Fruit fly (Drosophila melanogaster) whole organism, embryonic: ENCODE data around the gene Ccz1.

Experiments used
- Ada2b ChIP-seq: fragments of 200-800 bp; sonication (Bioruptor generic); IDR thresholded peaks from 2 replicates; pipeline ENCODE4 v1.3.6; 2022; ENCODE audit warnings: missing biosample characterization, missing genetic modification characterization
- Antp ChIP-seq: fragments of 200-800 bp; sonication (Bioruptor generic); optimal IDR thresholded peaks from 3 replicates; lab custom pipeline; 2016; ENCODE audit warnings: missing biosample characterization, missing genetic modification characterization
- Atf-2 ChIP-seq: fragments of 200-800 bp; sonication (Bioruptor generic); optimal IDR thresholded peaks from 2 replicates; lab custom pipeline; 2016; ENCODE audit warnings: missing biosample characterization, missing genetic modification characterization
- B-H2 ChIP-seq: fragments of 200-800 bp; sonication (Bioruptor generic); optimal IDR thresholded peaks from 2 replicates; lab custom pipeline; 2018; ENCODE audit warnings: missing biosample characterization, mild to moderate bottlenecking, missing genetic modification characterization
- Bdp1 ChIP-seq: fragments of 200-800 bp; sonication (Bioruptor generic); optimal IDR thresholded peaks from 3 replicates; lab custom pipeline; 2016; ENCODE audit warnings: missing biosample characterization, missing genetic modification characterization
- CG10366 ChIP-seq: fragments of 200-800 bp; sonication (Bioruptor generic); IDR thresholded peaks from 2 replicates; pipeline ENCODE4 v1.3.6; 2022; ENCODE audit warnings: missing biosample characterization, missing genetic modification characterization
- CG10462 ChIP-seq: fragments of 200-800 bp; sonication (Bioruptor generic); optimal IDR thresholded peaks from 2 replicates; lab custom pipeline; 2016; ENCODE audit warnings: missing biosample characterization, missing genetic modification characterization
- CG13296 ChIP-seq: fragments of 200-800 bp; sonication (Bioruptor generic); optimal IDR thresholded peaks from 3 replicates; lab custom pipeline; 2018; ENCODE audit warnings: missing biosample characterization, mild to moderate bottlenecking, missing genetic modification characterization
- CG15269 ChIP-seq: fragments of 200-800 bp; sonication (Bioruptor generic); optimal IDR thresholded peaks from 2 replicates; lab custom pipeline; 2018; ENCODE audit warnings: missing biosample characterization, mild to moderate bottlenecking, missing genetic modification characterization, moderate library complexity
- CG15514 ChIP-seq: fragments of 200-800 bp; sonication (Bioruptor generic); optimal IDR thresholded peaks from 3 replicates; lab custom pipeline; 2017; ENCODE audit warnings: missing biosample characterization, missing genetic modification characterization, mild to moderate bottlenecking, moderate library complexity, missing genetic modification reagents
- CG18599 ChIP-seq: fragments of 200-800 bp; sonication (Bioruptor generic); optimal IDR thresholded peaks from 3 replicates; lab custom pipeline; 2017; ENCODE audit warnings: missing biosample characterization, missing genetic modification characterization, mild to moderate bottlenecking, moderate library complexity, missing genetic modification reagents
- CG18619 ChIP-seq: fragments of 200-800 bp; sonication (Bioruptor generic); optimal IDR thresholded peaks from 3 replicates; lab custom pipeline; 2017; ENCODE audit warnings: missing biosample characterization, mild to moderate bottlenecking, missing genetic modification characterization
- CG18764 ChIP-seq: fragments of 200-800 bp; sonication (Bioruptor generic); optimal IDR thresholded peaks from 3 replicates; lab custom pipeline; 2016; ENCODE audit warnings: missing biosample characterization, missing genetic modification characterization
- CG2120 ChIP-seq: fragments of 200-800 bp; sonication (Bioruptor generic); optimal IDR thresholded peaks from 3 replicates; lab custom pipeline; 2016; ENCODE audit warnings: missing biosample characterization, missing genetic modification characterization
- CG2129 ChIP-seq: fragments of 200-800 bp; sonication (Bioruptor generic); IDR thresholded peaks from 2 replicates; pipeline ENCODE4 v1.3.6; 2022; ENCODE audit warnings: missing biosample characterization, missing genetic modification characterization; ENCODE audit not compliant: partially characterized antibody
- CG2199 ChIP-seq: fragments of 200-800 bp; sonication (Bioruptor generic); IDR thresholded peaks from 3 replicates; pipeline ENCODE4 v1.3.6; 2022; ENCODE audit warnings: missing biosample characterization, missing genetic modification characterization
- CG32772 ChIP-seq: fragments of 200-800 bp; sonication (Bioruptor generic); IDR thresholded peaks from 2 replicates; pipeline ENCODE4 v1.3.6; 2022; ENCODE audit warnings: missing biosample characterization, missing genetic modification characterization
- CG3847 ChIP-seq: fragments of 200-800 bp; sonication (Bioruptor generic); IDR thresholded peaks from 2 replicates; pipeline ENCODE4 v1.3.6; 2022; ENCODE audit warnings: missing biosample characterization, missing genetic modification characterization
- CG5953 ChIP-seq: fragments of 200-800 bp; sonication (Bioruptor generic); IDR thresholded peaks from 2 replicates; pipeline ENCODE4 v1.3.6; 2022; ENCODE audit warnings: missing biosample characterization, missing genetic modification characterization
- CG9609 ChIP-seq: fragments of 200-800 bp; sonication (Bioruptor generic); optimal IDR thresholded peaks from 3 replicates; lab custom pipeline; 2016; ENCODE audit warnings: missing biosample characterization, missing genetic modification characterization
- CG9797 ChIP-seq: fragments of 200-800 bp; sonication (Bioruptor generic); optimal IDR thresholded peaks from 3 replicates; lab custom pipeline; 2018; ENCODE audit warnings: missing biosample characterization, mild to moderate bottlenecking, missing genetic modification characterization
- Chrac-16 ChIP-seq: fragments of 200-800 bp; sonication (Bioruptor generic); optimal IDR thresholded peaks from 3 replicates; lab custom pipeline; 2016; ENCODE audit warnings: missing biosample characterization, missing genetic modification characterization
- CkIIα-i1 ChIP-seq: fragments of 200-800 bp; sonication (Bioruptor generic); IDR thresholded peaks from 2 replicates; pipeline ENCODE4 v1.3.6; 2022; ENCODE audit warnings: missing biosample characterization, missing genetic modification characterization
- CoRest ChIP-seq: fragments of 200-800 bp; sonication (Bioruptor generic); optimal IDR thresholded peaks from 3 replicates; lab custom pipeline; 2018; ENCODE audit warnings: missing biosample characterization, mild to moderate bottlenecking, missing genetic modification characterization, moderate library complexity
- CrebB ChIP-seq: fragments of 200-800 bp; sonication (Bioruptor generic); optimal IDR thresholded peaks from 3 replicates; lab custom pipeline; 2018; ENCODE audit warnings: missing biosample characterization, mild to moderate bottlenecking, missing genetic modification characterization
- Deaf1 ChIP-seq: fragments of 200-800 bp; optimal IDR thresholded peaks from 3 replicates; lab custom pipeline; 2019; ENCODE audit warnings: missing biosample characterization, mild to moderate bottlenecking, missing genetic modification characterization, moderate library complexity
- Gug ChIP-seq: fragments of 200-800 bp; sonication (Bioruptor generic); IDR thresholded peaks from 4 replicates; pipeline ENCODE4 v1.3.6; 2022; ENCODE audit warnings: missing biosample characterization, missing genetic modification characterization
- Hmr ChIP-seq: fragments of 200-800 bp; sonication (Bioruptor generic); optimal IDR thresholded peaks from 3 replicates; lab custom pipeline; 2017; ENCODE audit warnings: mild to moderate bottlenecking, missing biosample characterization, missing genetic modification reagents, missing genetic modification characterization
- Hr39 ChIP-seq: fragments of >200 bp; optimal IDR thresholded peaks from 2 replicates; lab custom pipeline; 2017
- Myb ChIP-seq: fragments of 200-800 bp; sonication (Bioruptor generic); optimal IDR thresholded peaks from 2 replicates; lab custom pipeline; 2016; ENCODE audit warnings: missing biosample characterization, missing genetic modification characterization
- NK7.1 ChIP-seq: fragments of 200-800 bp; sonication (Bioruptor generic); optimal IDR thresholded peaks from 3 replicates; lab custom pipeline; 2016; ENCODE audit warnings: missing biosample characterization, missing genetic modification characterization
- Oli ChIP-seq: fragments of 200-800 bp; sonication (Bioruptor generic); optimal IDR thresholded peaks from 2 replicates; lab custom pipeline; 2018; ENCODE audit warnings: missing biosample characterization, mild to moderate bottlenecking, missing genetic modification characterization, moderate library complexity
- Rfx ChIP-seq: fragments of 200-800 bp; sonication (Bioruptor generic); IDR thresholded peaks from 2 replicates; pipeline ENCODE4 v1.3.6; 2022; ENCODE audit warnings: missing biosample characterization, missing genetic modification characterization
- bbx ChIP-seq: fragments of 200-800 bp; sonication (Bioruptor generic); IDR thresholded peaks from 2 replicates; pipeline ENCODE4 v1.3.6; 2022; ENCODE audit warnings: missing biosample characterization, missing genetic modification characterization; ENCODE audit not compliant: partially characterized antibody
- crc ChIP-seq: fragments of 200-800 bp; sonication (Bioruptor generic); optimal IDR thresholded peaks from 2 replicates; lab custom pipeline; 2016; ENCODE audit warnings: missing biosample characterization, missing genetic modification characterization
- ems ChIP-seq: fragments of 200-800 bp; sonication (Bioruptor generic); optimal IDR thresholded peaks from 3 replicates; lab custom pipeline; 2016; ENCODE audit warnings: missing biosample characterization, missing genetic modification characterization
- fd64A ChIP-seq: fragments of 200-800 bp; sonication (Bioruptor generic); optimal IDR thresholded peaks from 3 replicates; lab custom pipeline; 2018; ENCODE audit warnings: missing biosample characterization, mild to moderate bottlenecking, missing genetic modification characterization
- gcm2 ChIP-seq: fragments of 200-800 bp; sonication (Bioruptor generic); optimal IDR thresholded peaks from 2 replicates; lab custom pipeline; 2016; ENCODE audit warnings: missing biosample characterization, missing genetic modification characterization
- grau ChIP-seq: fragments of 200-800 bp; optimal IDR thresholded peaks from 3 replicates; lab custom pipeline; 2019; ENCODE audit warnings: missing biosample characterization, mild to moderate bottlenecking, missing genetic modification characterization, moderate library complexity
- jing ChIP-seq: fragments of 200-800 bp; sonication (Bioruptor generic); optimal IDR thresholded peaks from 2 replicates; lab custom pipeline; 2018; ENCODE audit warnings: missing biosample characterization, mild to moderate bottlenecking, missing genetic modification characterization
- lbe ChIP-seq: fragments of 200-800 bp; sonication (Bioruptor generic); optimal IDR thresholded peaks from 2 replicates; lab custom pipeline; 2016; ENCODE audit warnings: missing biosample characterization, mild to moderate bottlenecking, missing genetic modification characterization
- mam ChIP-seq: fragments of 200-800 bp; sonication (Bioruptor generic); optimal IDR thresholded peaks from 3 replicates; lab custom pipeline; 2016; ENCODE audit warnings: missing biosample characterization, missing genetic modification characterization
- nerfin-2 ChIP-seq: fragments of 200-800 bp; sonication (Bioruptor generic); IDR thresholded peaks from 2 replicates; pipeline ENCODE4 v1.3.6; 2022; ENCODE audit warnings: missing biosample characterization, missing genetic modification characterization; ENCODE audit not compliant: partially characterized antibody
- pnt ChIP-seq: fragments of 200-800 bp; sonication (Bioruptor generic); optimal IDR thresholded peaks from 3 replicates; lab custom pipeline; 2016; ENCODE audit warnings: missing biosample characterization, missing genetic modification characterization
- sc ChIP-seq, 3 experiments: fragments of >200 bp in 2 of 3; fragments of 200-800 bp in 1 of 3; sonication (Bioruptor generic) in 1 of 3; optimal IDR thresholded peaks; 2 replicates in 2 of 3; 3 replicates in 1 of 3; lab custom pipeline; 2017; ENCODE audit warnings: mild to moderate bottlenecking in 1 of 3, missing biosample characterization in 1 of 3, missing genetic modification characterization in 1 of 3, missing genetic modification reagents in 1 of 3
- sim ChIP-seq: fragments of 200-800 bp; sonication (Bioruptor generic); IDR thresholded peaks from 2 replicates; pipeline ENCODE4 v1.3.6; 2022; ENCODE audit warnings: missing biosample characterization, missing genetic modification characterization
- sna ChIP-seq: fragments of 200-800 bp; sonication (Bioruptor generic); IDR thresholded peaks from 2 replicates; pipeline ENCODE4 v1.3.6; 2022; ENCODE audit warnings: missing biosample characterization, missing genetic modification characterization; ENCODE audit not compliant: partially characterized antibody
- so ChIP-seq: fragments of 200-800 bp; sonication (Bioruptor generic); IDR thresholded peaks from 3 replicates; pipeline ENCODE4 v1.3.6; 2022; ENCODE audit warnings: missing biosample characterization, missing genetic modification characterization
- tna ChIP-seq: fragments of 200-800 bp; sonication (Bioruptor generic); IDR thresholded peaks from 2 replicates; pipeline ENCODE4 v1.3.6; 2022; ENCODE audit warnings: missing biosample characterization, missing genetic modification characterization; ENCODE audit not compliant: partially characterized antibody
- ttk ChIP-seq: fragments of 200-800 bp; sonication (Bioruptor generic); IDR thresholded peaks from 2 replicates; pipeline ENCODE4 v2.1.2; 2022; ENCODE audit warnings: missing biosample characterization, missing genetic modification characterization
- vnd ChIP-seq: fragments of 200-800 bp; sonication (Bioruptor generic); IDR thresholded peaks from 3 replicates; pipeline ENCODE4 v1.3.6; 2022; ENCODE audit warnings: missing biosample characterization, missing genetic modification characterization; ENCODE audit not compliant: partially characterized antibody
- yki ChIP-seq: fragments of >200 bp; optimal IDR thresholded peaks from 3 replicates; lab custom pipeline; 2018

Ccz1 gene

DNA sequence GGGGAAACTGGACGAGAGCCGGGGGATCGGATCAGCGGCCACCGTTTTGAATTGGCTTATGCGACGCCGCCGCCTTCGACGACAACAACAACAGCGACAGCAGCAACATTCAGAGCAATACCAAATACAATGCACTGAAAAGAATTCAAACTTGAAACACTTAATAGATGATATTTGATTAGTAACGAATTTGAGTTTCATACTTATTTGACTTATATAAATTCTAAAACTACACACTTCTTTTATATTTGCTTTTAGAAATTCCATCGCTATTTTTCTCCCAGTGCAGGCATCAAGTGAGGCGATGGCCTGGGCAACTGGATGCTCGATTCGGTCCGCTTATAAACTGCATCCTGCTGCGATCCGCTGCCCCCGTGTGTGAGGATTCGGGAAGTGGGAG, 30.9 kb downstream of the Ccz1 start (continued):
- TF ChIP-seq Oli (tag; lab: Kevin White, UChicago), result peak; percentile 15
- no peak for TF ChIP-seq CG18599 (GFP tag; lab: Kevin White, UChicago)
- no peak for TF ChIP-seq CG9609 (GFP tag; lab: Kevin White, UChicago)
- TF ChIP-seq CG10366, result no peak
- TF ChIP-seq CrebB (tag; lab: Kevin White, UChicago), result no peak
- no peak for TF ChIP-seq CG2129 (GFP tag; lab: Robert Waterston, UW)
- no peak for TF ChIP-seq Ada2b (GFP tag; lab: Robert Waterston, UW)
- no peak for TF ChIP-seq pnt
- no peak for TF ChIP-seq sc (optimal IDR thresholded peaks at IDR 0.05; lab: Kevin White, UChicago)
- no peak for TF ChIP-seq sc (GFP tag; optimal IDR thresholded peaks at IDR 0.05; lab: Kevin White, UChicago)
- TF ChIP-seq CG5953 (GFP tag; lab: Robert Waterston, UW), result no peak
- no peak for TF ChIP-seq gcm2
- 0 out of 2 replicates have a peak, but pooled peaks have one; percentile 28 for TF ChIP-seq sim (GFP tag; lab: Robert Waterston, UW)
- no peak for TF ChIP-seq Deaf1 (tag; lab: Kevin White, UChicago)
- no peak for TF ChIP-seq CG2120 (GFP tag; lab: Kevin White, UChicago)
- peak; percentile 30 for TF ChIP-seq Chrac-16 (GFP tag; lab: Kevin White, UChicago)
- no peak for TF ChIP-seq Atf-2 (GFP tag; lab: Kevin White, UChicago)
- TF ChIP-seq CG9797 (GFP tag; lab: Kevin White, UChicago), result no peak
- peak; percentile 16 for TF ChIP-seq CG10462 (GFP tag; lab: Kevin White, UChicago)
- TF ChIP-seq Rfx (GFP tag; lab: Robert Waterston, UW), result no peak
- no peak for TF ChIP-seq CG18619 (GFP tag; lab: Kevin White, UChicago)
- TF ChIP-seq mam (GFP tag; lab: Kevin White, UChicago), result no peak
- TF ChIP-seq Antp (GFP tag; lab: Kevin White, UChicago), result no peak
- no peak for TF ChIP-seq CG3847 (GFP tag; lab: Robert Waterston, UW)
- TF ChIP-seq CG18764 (GFP tag; lab: Kevin White, UChicago), result no peak
- no peak for TF ChIP-seq CG13296
- TF ChIP-seq CG15269 (tag; lab: Kevin White, UChicago), result no peak
- TF ChIP-seq Myb (GFP tag; lab: Kevin White, UChicago), result no peak
- no peak for TF ChIP-seq sna (GFP tag; lab: Robert Waterston, UW)
- TF ChIP-seq B-H2, result no peak
- no peak for TF ChIP-seq yki (lab: Kevin White, UChicago)
- TF ChIP-seq nerfin-2 (GFP tag; lab: Robert Waterston, UW), result no peak
- no peak for TF ChIP-seq Hr39
- no peak for TF ChIP-seq jing (GFP tag; lab: Kevin White, UChicago)
- TF ChIP-seq Bdp1 (GFP tag; lab: Kevin White, UChicago), result no peak
- peak; percentile 35 for TF ChIP-seq lbe
- TF ChIP-seq tna (GFP tag; lab: Robert Waterston, UW), result no peak
- no peak for TF ChIP-seq CG2199
- TF ChIP-seq vnd (GFP tag; lab: Robert Waterston, UW), result no peak
- no peak for TF ChIP-seq ttk (GFP tag; lab: Robert Waterston, UW)
- no peak for TF ChIP-seq Hmr
- TF ChIP-seq crc, result no peak
- TF ChIP-seq fd64A, result no peak
- no peak for TF ChIP-seq ems (GFP tag; lab: Kevin White, UChicago)
- 0 out of 3 replicates have a peak, but pooled peaks have one; percentile 36 for TF ChIP-seq so (GFP tag; lab: Robert Waterston, UW)
- no peak for TF ChIP-seq Gug
- TF ChIP-seq CoRest (tag; lab: Kevin White, UChicago), result no peak
- TF ChIP-seq grau (tag; lab: Kevin White, UChicago), result peak; percentile 8
- TF ChIP-seq CG15514, result no peak
- no peak for TF ChIP-seq bbx (GFP tag; lab: Robert Waterston, UW)
- TF ChIP-seq NK7.1 (GFP tag; lab: Kevin White, UChicago), result no peak
- no peak for TF ChIP-seq CG32772 (GFP tag; lab: Robert Waterston, UW)
- no peak for TF ChIP-seq CkIIα-i1 (GFP tag; lab: Robert Waterston, UW)
